Fruit fly (Drosophila melanogaster) whole organism, embryonic: ENCODE measurements around the gene CG6225.
A peak's percentile ranks its signal among the peaks of the same experiment; 100 is the strongest.

ENCODE experiments used
- CG10565 ChIP-seq: fragments of 200-800 bp; sonication (Bioruptor generic); optimal IDR thresholded peaks from 3 replicates; lab custom pipeline; 2016; ENCODE audit warnings: missing biosample characterization, mild to moderate bottlenecking, missing genetic modification characterization
- CG12769 ChIP-seq: fragments of 200-800 bp; sonication (Bioruptor generic); optimal IDR thresholded peaks from 2 replicates; lab custom pipeline; 2019; ENCODE audit warnings: missing biosample characterization, mild to moderate bottlenecking, missing genetic modification characterization, moderate library complexity
- CG16813 ChIP-seq: fragments of 200-800 bp; sonication (Bioruptor generic); IDR thresholded peaks from 3 replicates; pipeline ENCODE4 v1.3.6; 2022; ENCODE audit warnings: missing biosample characterization, missing genetic modification characterization; ENCODE audit not compliant: partially characterized antibody
- CG17829 ChIP-seq: fragments of 200-800 bp; optimal IDR thresholded peaks from 2 replicates; lab custom pipeline; 2019; ENCODE audit warnings: missing biosample characterization, mild to moderate bottlenecking, missing genetic modification characterization, moderate library complexity
- CG2875 ChIP-seq: fragments of 200-800 bp; sonication (Bioruptor generic); optimal IDR thresholded peaks from 2 replicates; lab custom pipeline; 2017; ENCODE audit warnings: missing biosample characterization, mild to moderate bottlenecking, missing genetic modification characterization, missing genetic modification reagents
- CG33557 ChIP-seq: fragments of 200-800 bp; sonication (Bioruptor generic); optimal IDR thresholded peaks from 2 replicates; lab custom pipeline; 2019; ENCODE audit warnings: missing biosample characterization, mild to moderate bottlenecking, missing genetic modification characterization, moderate library complexity
- CG7745 ChIP-seq: fragments of 200-800 bp; sonication (Bioruptor generic); optimal IDR thresholded peaks from 2 replicates; lab custom pipeline; 2018; ENCODE audit warnings: missing biosample characterization, mild to moderate bottlenecking, missing genetic modification characterization, moderate library complexity
- CG8765 ChIP-seq: fragments of 200-800 bp; sonication (Bioruptor generic); IDR thresholded peaks from 2 replicates; pipeline ENCODE4 v1.3.6; 2022; ENCODE audit warnings: missing biosample characterization, missing genetic modification characterization
- D ChIP-seq, 2 experiments: fragments of 200-800 bp in 1 of 2; fragments of >200 bp in 1 of 2; sonication (Bioruptor generic) in 1 of 2; optimal IDR thresholded peaks; 2 replicates in 1 of 2; 3 replicates in 1 of 2; lab custom pipeline; 2017; ENCODE audit warnings: mild to moderate bottlenecking in 1 of 2, missing biosample characterization in 1 of 2, missing genetic modification characterization in 1 of 2, missing genetic modification reagents in 1 of 2
- Hr78 ChIP-seq, 2 experiments: fragments of 200-800 bp in 1 of 2; fragments of >200 bp in 1 of 2; sonication (Bioruptor generic) in 1 of 2; optimal IDR thresholded peaks; 2 replicates each; lab custom pipeline; 2017 to 2019; ENCODE audit warnings: missing biosample characterization in 2 of 2, missing genetic modification characterization in 2 of 2, mild to moderate bottlenecking in 1 of 2, moderate library complexity in 1 of 2
- Kr ChIP-seq: fragments of 200-800 bp; sonication (Bioruptor generic); optimal IDR thresholded peaks from 2 replicates; lab custom pipeline; 2017; ENCODE audit warnings: missing biosample characterization, mild to moderate bottlenecking, missing genetic modification characterization
- Lhr ChIP-seq: fragments of 200-800 bp; sonication (Bioruptor generic); optimal IDR thresholded peaks from 3 replicates; lab custom pipeline; 2017; ENCODE audit warnings: mild to moderate bottlenecking, missing biosample characterization, missing genetic modification reagents, missing genetic modification characterization
- Med ChIP-seq: fragments of 200-800 bp; sonication (Bioruptor generic); peaks from one replicate; lab custom pipeline; 2016; ENCODE audit warnings: missing biosample characterization, missing genetic modification characterization, mild to moderate bottlenecking, inconsistent platforms, moderate library complexity
- Meics ChIP-seq: fragments of 200-800 bp; sonication (Bioruptor generic); optimal IDR thresholded peaks from 2 replicates; lab custom pipeline; 2017; ENCODE audit warnings: missing biosample characterization, mild to moderate bottlenecking, missing genetic modification characterization
- Opbp ChIP-seq: fragments of 200-800 bp; sonication (Bioruptor generic); IDR thresholded peaks from 3 replicates; pipeline ENCODE4 v1.3.6; 2022; ENCODE audit warnings: missing biosample characterization, missing genetic modification characterization; ENCODE audit not compliant: partially characterized antibody
- Stat92E ChIP-seq, 3 experiments: fragments of >200 bp in 2 of 3; fragments of 200-800 bp in 1 of 3; sonication (Bioruptor generic) in 1 of 3; optimal IDR thresholded peaks; 2 replicates each; lab custom pipeline; 2017 to 2019; ENCODE audit warnings: missing biosample characterization in 3 of 3, missing genetic modification characterization in 3 of 3, mild to moderate bottlenecking in 1 of 3, moderate library complexity in 1 of 3
- abd-A ChIP-seq: fragments of 200-800 bp; sonication (Bioruptor generic); optimal IDR thresholded peaks from 3 replicates; lab custom pipeline; 2019; ENCODE audit warnings: missing biosample characterization, mild to moderate bottlenecking, missing genetic modification characterization, moderate library complexity
- bab2 ChIP-seq: fragments of 200-800 bp; sonication (Bioruptor generic); optimal IDR thresholded peaks from 2 replicates; lab custom pipeline; 2016; ENCODE audit warnings: missing biosample characterization, missing genetic modification characterization
- cad ChIP-seq: fragments of >200 bp; optimal IDR thresholded peaks from 2 replicates; lab custom pipeline; 2017; ENCODE audit warnings: missing biosample characterization, missing genetic modification characterization
- cg ChIP-seq: fragments of 200-800 bp; sonication (Bioruptor generic); optimal IDR thresholded peaks from 3 replicates; lab custom pipeline; 2019; ENCODE audit warnings: missing biosample characterization, mild to moderate bottlenecking, missing genetic modification characterization, moderate library complexity
- crol ChIP-seq: fragments of 200-800 bp; sonication (Bioruptor generic); IDR thresholded peaks from 2 replicates; pipeline ENCODE4 v1.3.6; 2022; ENCODE audit warnings: missing biosample characterization, missing genetic modification characterization
- fd64A ChIP-seq: fragments of 200-800 bp; sonication (Bioruptor generic); optimal IDR thresholded peaks from 3 replicates; lab custom pipeline; 2018; ENCODE audit warnings: missing biosample characterization, mild to moderate bottlenecking, missing genetic modification characterization
- grn ChIP-seq: fragments of 200-800 bp; sonication (Bioruptor generic); optimal IDR thresholded peaks from 3 replicates; lab custom pipeline; 2017; ENCODE audit warnings: missing biosample characterization, missing genetic modification characterization
- gsb-n ChIP-seq: fragments of 200-800 bp; sonication (Bioruptor generic); optimal IDR thresholded peaks from 3 replicates; lab custom pipeline; 2018; ENCODE audit warnings: missing biosample characterization, mild to moderate bottlenecking, missing genetic modification characterization
- hth ChIP-seq: fragments of >200 bp; optimal IDR thresholded peaks from 2 replicates; lab custom pipeline; 2017; ENCODE audit warnings: inconsistent platforms
- kah ChIP-seq: fragments of 200-800 bp; sonication (Bioruptor generic); optimal IDR thresholded peaks from 2 replicates; lab custom pipeline; 2018; ENCODE audit warnings: missing biosample characterization, mild to moderate bottlenecking, missing genetic modification characterization
- kni ChIP-seq: fragments of 200-800 bp; sonication (Bioruptor generic); optimal IDR thresholded peaks from 3 replicates; lab custom pipeline; 2017; ENCODE audit warnings: mild to moderate bottlenecking, missing biosample characterization, missing genetic modification reagents, missing genetic modification characterization
- oc ChIP-seq: fragments of 200-800 bp; sonication (Bioruptor generic); optimal IDR thresholded peaks from 2 replicates; lab custom pipeline; 2018; ENCODE audit warnings: missing biosample characterization, mild to moderate bottlenecking, missing genetic modification characterization, moderate library complexity
- prd ChIP-seq, 3 experiments: fragments of >200 bp in 2 of 3; fragments of 200-800 bp in 1 of 3; sonication (Bioruptor generic) in 1 of 3; optimal IDR thresholded peaks in 2 of 3; IDR thresholded peaks in 1 of 3; 2 replicates in 2 of 3; 3 replicates in 1 of 3; pipeline versions ENCODE4 v1.3.6 to Lab custom; 2017 to 2022; ENCODE audit warnings: missing biosample characterization in 1 of 3, missing genetic modification characterization in 1 of 3
- pros ChIP-seq: fragments of 200-800 bp; sonication (Bioruptor generic); optimal IDR thresholded peaks from 3 replicates; lab custom pipeline; 2019; ENCODE audit warnings: missing biosample characterization, mild to moderate bottlenecking, missing genetic modification characterization, moderate library complexity
- pum ChIP-seq: fragments of 200-800 bp; sonication (Bioruptor generic); optimal IDR thresholded peaks from 2 replicates; lab custom pipeline; 2016; ENCODE audit warnings: missing biosample characterization, missing genetic modification characterization
- sd ChIP-seq: fragments of 200-800 bp; sonication (Bioruptor generic); optimal IDR thresholded peaks from 3 replicates; lab custom pipeline; 2018; ENCODE audit warnings: missing biosample characterization, mild to moderate bottlenecking, missing genetic modification characterization, moderate library complexity
- sens ChIP-seq: fragments of 200-800 bp; sonication (Bioruptor generic); peaks from one replicate; lab custom pipeline; 2016; ENCODE audit warnings: missing biosample characterization, missing genetic modification characterization
- trh ChIP-seq: fragments of 200-800 bp; sonication (Bioruptor generic); optimal IDR thresholded peaks from 2 replicates; lab custom pipeline; 2016; ENCODE audit warnings: missing biosample characterization, missing genetic modification characterization
- twi ChIP-seq: fragments of 200-800 bp; optimal IDR thresholded peaks from 2 replicates; lab custom pipeline; 2019; ENCODE audit warnings: missing biosample characterization, mild to moderate bottlenecking, missing genetic modification characterization, moderate library complexity
- vvl ChIP-seq: fragments of 200-800 bp; sonication (Bioruptor generic); IDR thresholded peaks from 2 replicates; pipeline ENCODE4 v1.3.6; 2022; ENCODE audit warnings: missing biosample characterization, missing genetic modification characterization
- zen ChIP-seq: fragments of 200-800 bp; sonication (Bioruptor generic); optimal IDR thresholded peaks from 3 replicates; lab custom pipeline; 2018; ENCODE audit warnings: missing biosample characterization, mild to moderate bottlenecking, missing genetic modification characterization, moderate library complexity
- zfh1 ChIP-seq: fragments of 200-800 bp; sonication (Bioruptor generic); IDR thresholded peaks from 3 replicates; pipeline ENCODE4 v1.3.6; 2022; ENCODE audit warnings: missing biosample characterization, missing genetic modification characterization

CG6225 gene

DNA sequence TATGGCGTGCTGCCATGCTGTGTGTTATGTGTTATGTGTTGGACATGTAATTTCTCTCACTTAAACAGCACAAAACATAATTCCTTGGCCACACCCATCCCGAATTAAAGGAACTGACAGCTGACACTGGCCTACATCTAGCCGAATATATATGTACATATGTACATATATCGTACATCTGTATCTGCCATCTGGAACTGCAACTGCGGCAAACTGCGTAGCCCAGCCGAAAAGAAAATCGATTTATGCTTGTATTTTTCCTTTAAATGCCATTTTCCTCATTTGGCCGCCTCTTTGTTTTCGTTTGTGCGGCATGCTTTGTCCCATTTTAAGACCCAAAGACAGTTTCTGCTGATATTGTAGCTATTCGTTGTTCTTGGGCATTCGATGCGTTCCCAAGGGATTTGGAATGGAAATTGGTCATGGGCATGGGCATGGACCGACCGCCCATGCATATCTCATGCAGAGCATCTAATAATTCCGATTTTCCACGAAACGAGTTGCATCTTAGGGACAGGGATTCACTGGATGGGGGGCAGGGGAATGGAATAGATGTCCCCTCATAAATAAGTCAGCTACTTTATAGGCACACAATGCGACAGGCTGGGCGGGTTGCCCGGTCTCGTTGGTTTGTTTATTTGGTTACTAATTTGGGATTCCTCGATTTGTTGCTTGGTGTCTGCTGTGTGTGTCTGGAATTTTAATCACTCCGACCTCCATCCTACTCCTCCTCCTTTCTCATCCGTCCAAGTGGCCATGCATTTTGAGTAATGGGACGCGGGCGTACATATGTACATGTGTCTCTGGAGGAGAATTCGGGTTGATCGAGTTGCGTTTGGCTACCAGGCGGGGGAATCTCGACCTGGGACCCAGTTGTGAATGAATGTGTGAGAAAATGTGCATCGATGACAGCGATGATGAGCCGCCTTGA, 5.0 kb upstream of the CG6225 start:
- TF ChIP-seq CG10565 (GFP tag; lab: Kevin White, UChicago) (no peak), CG17829 (tag; lab: Kevin White, UChicago) (peak; percentile 2), bab2 (GFP tag; lab: Kevin White, UChicago) (no peak), pum (GFP tag; lab: Kevin White, UChicago) (no peak), CG8765 (GFP tag; lab: Robert Waterston, UW) (no peak), abd-A (tag; lab: Kevin White, UChicago) (peak; percentile 90), CG12769 (peak; percentile 30), pros (peak; percentile 75), D (optimal IDR thresholded peaks at IDR 0.05; lab: Kevin White, UChicago) (peak; percentile 90), D (GFP tag; optimal IDR thresholded peaks at IDR 0.05; lab: Kevin White, UChicago) (no peak), gsb-n (peak; percentile 57), Opbp (0 out of 3 replicates have a peak, but pooled peaks have one; percentile 12), twi (tag; lab: Kevin White, UChicago) (peak; percentile 98), hth (lab: Kevin White, UChicago) (peak; percentile 79), kah (peak; percentile 33), crol (GFP tag; lab: Robert Waterston, UW) (peak; percentile 74; the same call in 1 of the 2 replicates), zfh1 (GFP tag; lab: Robert Waterston, UW) (0 out of 3 replicates have a peak, but pooled peaks have one; percentile 15), kni (GFP tag; lab: Kevin White, UChicago) (peak; percentile 94), Stat92E (GFP tag; optimal IDR thresholded peaks at IDR 0.05; lab: Kevin White, UChicago) (peak in 1 of 3 experiments; percentile 98), prd (optimal IDR thresholded peaks at IDR 0.05; lab: Kevin White, UChicago) (no peak), prd (GFP tag; IDR thresholded peaks at IDR 0.05; lab: Robert Waterston, UW) (0 out of 3 replicates have a peak, but pooled peaks have one; percentile 44), cad (GFP tag; lab: Kevin White, UChicago) (peak; percentile 34), CG2875 (GFP tag; lab: Kevin White, UChicago) (no peak), sens (GFP tag; lab: Kevin White, UChicago) (peak; percentile 24), CG33557 (peak; percentile 3), vvl (GFP tag; lab: Robert Waterston, UW) (peak; percentile 66; the same call in 1 of the 2 replicates), grn (peak; percentile 27), Hr78 (GFP tag; optimal IDR thresholded peaks at IDR 0.05; lab: Kevin White, UChicago) (peak in 1 of 2 experiments; percentile 42), Med (GFP tag; lab: Kevin White, UChicago) (peak; percentile 40), Kr (peak; percentile 1), Meics (GFP tag; lab: Kevin White, UChicago) (no peak), CG7745 (peak; percentile 58), CG16813 (GFP tag; lab: Robert Waterston, UW) (0 out of 3 replicates have a peak, but pooled peaks have one; percentile 14), Lhr (GFP tag; lab: Kevin White, UChicago) (no peak), zen (tag; lab: Kevin White, UChicago) (peak; percentile 63), fd64A (GFP tag; lab: Kevin White, UChicago) (peak; percentile 51), cg (GFP tag; lab: Kevin White, UChicago) (peak; percentile 10), sd (tag; lab: Kevin White, UChicago) (peak; percentile 93), trh (GFP tag; lab: Kevin White, UChicago) (no peak), oc (tag; lab: Kevin White, UChicago) (peak; percentile 35)
